Worm (Caenorhabditis elegans): Measurements from ENCODE around the gene F55F10.1.
"Not testable (repeated sequence)": the region's sequence is repeated elsewhere in the genome, so short reads cannot be mapped to it uniquely, and the experiment has no call there.

The F55F10.1 gene

ce11 chrIV:4348146-4348545 is 12.5 kb upstream of the F55F10.1 start, which contains the start of gene W03B1.5:
TSS of gene W03B1.5 (plus strand) at chrIV:4348446.
- not testable (repeated sequence) for TF ChIP-seq ceh-24, Y22D7AL.16, zip-5 (tag; optimal IDR thresholded peaks at IDR 0.05)

DNA sequence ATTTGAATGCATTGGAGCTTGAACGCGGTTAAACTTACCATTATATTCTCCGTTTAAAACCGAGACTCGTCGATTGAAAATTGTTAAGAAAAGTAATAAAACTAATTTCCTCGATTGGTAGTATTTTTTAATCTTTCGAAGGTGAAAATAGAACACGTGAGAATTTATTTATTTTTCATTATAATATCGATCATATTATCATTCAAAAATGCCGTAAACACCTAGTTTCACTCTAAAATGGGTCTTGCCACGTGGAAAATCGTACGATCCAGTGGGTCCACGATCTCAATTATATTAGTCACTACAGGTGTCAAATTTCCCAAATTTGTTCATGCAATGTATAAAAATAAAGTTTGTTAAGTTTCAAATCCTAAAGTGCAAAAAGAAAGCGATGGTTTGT is 3.8 kb upstream of the F55F10.1 start, which contains the start of gene W03B1.9:
TSS of gene W03B1.9 (minus strand) at position 101 of the 400 bp plus-strand sequence.
- TF ChIP-seq lim-6 (tag; optimal IDR thresholded peaks at IDR 0.05) (no peak), pat-9 (tag; optimal IDR thresholded peaks at IDR 0.05) (no peak), C38D4.7 (GFP tag; optimal IDR thresholded peaks at IDR 0.05) (no peak), hlh-13 (GFP tag; optimal IDR thresholded peaks at IDR 0.05) (no peak), elt-2 (tag; optimal IDR thresholded peaks at IDR 0.05) (no peak), ets-4 (tag; optimal IDR thresholded peaks at IDR 0.05) (no peak), ceh-22 (tag; optimal IDR thresholded peaks at IDR 0.05) (no peak), ceh-24 (tag; optimal IDR thresholded peaks at IDR 0.05) (no peak), nfya-1 (tag; optimal IDR thresholded peaks at IDR 0.05) (no peak), ceh-19 (GFP tag; optimal IDR thresholded peaks at IDR 0.05) (no peak), ceh-18 (tag; optimal IDR thresholded peaks at IDR 0.05) (no peak), ceh-14 (tag; optimal IDR thresholded peaks at IDR 0.05) (no peak), pqm-1 (tag; optimal IDR thresholded peaks at IDR 0.05) (no peak), sox-2 (GFP tag; IDR thresholded peaks at IDR 0.05) (no peak), eyg-1 (tag; optimal IDR thresholded peaks at IDR 0.05) (no peak), pros-1 (tag; optimal IDR thresholded peaks at IDR 0.05) (no peak), T23F11.4 (GFP tag; optimal IDR thresholded peaks at IDR 0.05) (no peak), npax-4 (tag; optimal IDR thresholded peaks at IDR 0.05) (no peak)

- no peak for TF ChIP-seq C38D4.7 (GFP tag; optimal IDR thresholded peaks at IDR 0.05)
- TF ChIP-seq ceh-31 (tag; optimal IDR thresholded peaks at IDR 0.05), result no peak
- TF ChIP-seq npax-4 (tag; optimal IDR thresholded peaks at IDR 0.05), result no peak
- no peak for TF ChIP-seq ceh-30 (tag; optimal IDR thresholded peaks at IDR 0.05)
- no peak for TF ChIP-seq madf-2 (tag; optimal IDR thresholded peaks at IDR 0.05)
- no peak for TF ChIP-seq mec-3 (tag; optimal IDR thresholded peaks at IDR 0.05; ENCODE audit: borderline replicate concordance)
- TF ChIP-seq hlh-15 (tag; optimal IDR thresholded peaks at IDR 0.05), result no peak
- TF ChIP-seq unc-3 (GFP tag; conservative IDR thresholded peaks at IDR 0.05), result no peak
- TF ChIP-seq unc-3 (tag; optimal IDR thresholded peaks at IDR 0.05), result no peak
These were observed 3.3 kb upstream of the F55F10.1 start, which contains the start of gene sars-2 for ce11 chrIV:4357296-4357695. TSS of gene sars-2 (plus strand) at chrIV:4357636.

DNA sequence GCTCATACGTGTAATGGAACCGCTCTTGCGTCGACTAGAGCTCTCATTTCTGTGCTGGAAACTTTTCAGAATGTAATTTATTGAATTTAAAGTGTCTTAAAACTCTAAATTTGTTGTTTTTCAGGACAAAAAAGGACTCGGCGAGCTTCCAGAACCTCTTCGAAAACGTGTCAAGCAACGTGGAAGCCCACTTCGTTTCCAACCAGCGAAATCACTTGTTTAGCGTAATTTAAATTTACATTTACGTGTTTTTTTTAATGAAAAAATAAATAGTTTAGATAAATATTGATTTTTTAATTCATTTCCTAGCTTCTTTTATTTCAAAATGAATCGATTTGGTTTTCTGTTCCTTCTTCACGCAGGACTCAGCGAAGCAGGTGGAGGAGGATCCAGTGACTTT is 984 bp upstream of the F55F10.1 start, which contains the start of gene F55F10.3:
TSS of gene F55F10.3 (plus strand) at position 301 of the 400 bp plus-strand sequence.
- TF ChIP-seq ceh-22 (tag; optimal IDR thresholded peaks at IDR 0.05) (no peak), ahr-1 (tag; optimal IDR thresholded peaks at IDR 0.05) (no peak), ceh-24 (tag; optimal IDR thresholded peaks at IDR 0.05) (no peak), pat-9 (tag; optimal IDR thresholded peaks at IDR 0.05) (no peak), fax-1 (tag; optimal IDR thresholded peaks at IDR 0.05) (no peak), odd-2 (tag; optimal IDR thresholded peaks at IDR 0.05) (no peak), fkh-6 (tag; optimal IDR thresholded peaks at IDR 0.05) (no peak), ceh-18 (tag; optimal IDR thresholded peaks at IDR 0.05) (no peak), zip-5 (tag; optimal IDR thresholded peaks at IDR 0.05) (no peak), dve-1 (tag; optimal IDR thresholded peaks at IDR 0.05) (no peak), ceh-9 (tag; optimal IDR thresholded peaks at IDR 0.05) (no peak), hlh-30 (tag; optimal IDR thresholded peaks at IDR 0.05; ENCODE audit: insufficient read depth) (no peak), sox-2 (GFP tag; IDR thresholded peaks at IDR 0.05) (no peak), hlh-6 (tag; optimal IDR thresholded peaks at IDR 0.05) (no peak), ceh-14 (tag; optimal IDR thresholded peaks at IDR 0.05) (no peak), fkh-10 (GFP tag; optimal IDR thresholded peaks at IDR 0.05) (no peak), unc-86 (tag; optimal IDR thresholded peaks at IDR 0.05) (no peak), sox-4 (tag; optimal IDR thresholded peaks at IDR 0.05) (no peak), lim-6 (tag; optimal IDR thresholded peaks at IDR 0.05) (no peak), hlh-15 (tag; optimal IDR thresholded peaks at IDR 0.05) (no peak)

Data from whole organism, late embryonic.